Fruit fly (Drosophila melanogaster) whole organism, pupa: Measurements from ENCODE around the gene Rab3GAP1.

ENCODE experiments used
- CG10348 ChIP-seq: fragments of 200-800 bp; sonication (Bioruptor generic); IDR thresholded peaks from 2 replicates; pipeline ENCODE4 v1.3.6; 2022; ENCODE audit warnings: missing biosample characterization, missing genetic modification characterization
- CG13204 ChIP-seq: fragments of 200-800 bp; sonication (Bioruptor generic); optimal IDR thresholded peaks from 2 replicates; lab custom pipeline; 2018; ENCODE audit warnings: missing biosample characterization, mild to moderate bottlenecking, missing genetic modification characterization, moderate library complexity
- CG17806 ChIP-seq: fragments of 200-800 bp; sonication (Bioruptor generic); optimal IDR thresholded peaks from 2 replicates; lab custom pipeline; 2018; ENCODE audit warnings: missing biosample characterization, mild to moderate bottlenecking, missing genetic modification characterization, moderate library complexity
- CG4496 ChIP-seq: fragments of 200-800 bp; sonication (Bioruptor generic); IDR thresholded peaks from 3 replicates; pipeline ENCODE4 v1.3.6; 2022; ENCODE audit warnings: missing biosample characterization, missing genetic modification characterization
- EcR ChIP-seq: fragments of 200-800 bp; sonication (Bioruptor generic); optimal IDR thresholded peaks from 3 replicates; lab custom pipeline; 2019; ENCODE audit warnings: missing biosample characterization, missing genetic modification characterization, mild to moderate bottlenecking, moderate library complexity, missing genetic modification reagents
- Pif1A ChIP-seq: fragments of 200-800 bp; sonication (Bioruptor generic); optimal IDR thresholded peaks from 3 replicates; lab custom pipeline; 2016; ENCODE audit warnings: missing biosample characterization, missing genetic modification characterization
- gl ChIP-seq: fragments of 200-800 bp; sonication (Bioruptor generic); optimal IDR thresholded peaks from 2 replicates; lab custom pipeline; 2018; ENCODE audit warnings: missing biosample characterization, mild to moderate bottlenecking, missing genetic modification characterization

DNA sequence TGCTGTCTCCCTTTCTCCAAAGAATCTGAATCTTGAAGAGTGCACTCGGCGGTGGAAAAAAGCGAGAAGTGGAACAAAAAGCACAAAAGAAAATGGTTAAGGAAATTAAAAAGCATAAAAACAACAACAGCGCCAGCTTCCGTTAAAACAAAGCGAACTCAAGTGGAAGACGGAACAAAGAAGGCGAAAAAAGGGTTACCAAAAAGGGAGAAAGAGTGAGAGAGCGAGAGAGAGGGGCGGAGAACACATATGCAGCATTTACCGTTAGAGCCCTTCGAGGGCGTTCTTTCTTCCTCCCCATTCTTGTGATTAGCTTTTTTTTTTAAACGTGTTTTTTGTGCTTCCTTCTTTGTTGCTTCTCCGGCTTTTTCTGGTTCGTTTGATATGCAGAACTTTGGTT lies 47.2 kb upstream of the Rab3GAP1 start:
- TF ChIP-seq CG17806 (no peak), EcR (GFP tag; lab: Kevin White, UChicago) (no peak), CG10348 (GFP tag; lab: Robert Waterston, UW) (no peak), gl (tag; lab: Kevin White, UChicago) (no peak), CG13204 (GFP tag; lab: Kevin White, UChicago) (no peak), Pif1A (no peak), CG4496 (GFP tag; lab: Robert Waterston, UW) (no peak)
